Worm (Caenorhabditis elegans): Measurements from ENCODE around the gene blos-8.

DNA sequence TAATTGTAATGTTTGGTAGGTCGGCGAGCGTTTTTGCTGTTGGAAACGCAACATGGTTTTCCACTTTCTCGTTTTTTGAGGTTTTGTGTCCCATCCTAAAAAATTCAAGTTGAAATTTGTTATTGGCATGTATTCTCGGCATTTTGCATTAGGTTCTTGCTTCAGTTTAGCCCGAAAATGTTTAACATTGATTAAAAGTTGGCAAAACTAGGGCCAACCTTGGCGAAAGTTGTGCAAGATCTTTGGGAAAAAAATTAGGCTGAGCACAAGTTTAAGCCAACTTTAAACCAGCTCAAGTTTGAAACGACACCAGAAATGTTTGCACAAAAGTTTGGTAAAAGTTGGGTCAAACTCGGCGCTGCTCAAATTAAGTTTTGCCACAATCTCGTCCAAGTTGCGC, 46.3 kb upstream of the blos-8 start, which contains the start of gene exc-1:
- no peak for TF ChIP-seq snpc-4 (tag; optimal IDR thresholded peaks at IDR 0.05)
- TF ChIP-seq sem-2 (GFP tag; optimal IDR thresholded peaks at IDR 0.05), result no peak
- no peak for TF ChIP-seq ceh-83 (GFP tag; optimal IDR thresholded peaks at IDR 0.05)
- TF ChIP-seq mep-1 (tag; optimal IDR thresholded peaks at IDR 0.05), result no peak
- no peak for TF ChIP-seq nhr-28 (tag; optimal IDR thresholded peaks at IDR 0.05)
- no peak for TF ChIP-seq elt-1 (tag; optimal IDR thresholded peaks at IDR 0.05; ENCODE audit: borderline replicate concordance, insufficient read depth)
- TF ChIP-seq nhr-2 (tag; optimal IDR thresholded peaks at IDR 0.05), result no peak
- no peak for TF ChIP-seq lin-13 (tag; optimal IDR thresholded peaks at IDR 0.05)
- no peak for TF ChIP-seq unc-62 (GFP tag; optimal IDR thresholded peaks at IDR 0.05)
- TF ChIP-seq nhr-237 (tag; optimal IDR thresholded peaks at IDR 0.05), result no peak
- no peak for TF ChIP-seq unc-39 (tag; optimal IDR thresholded peaks at IDR 0.05)
